Fruit fly (Drosophila melanogaster): ENCODE results near the gene CG15130.

The CG15130 gene

DNA sequence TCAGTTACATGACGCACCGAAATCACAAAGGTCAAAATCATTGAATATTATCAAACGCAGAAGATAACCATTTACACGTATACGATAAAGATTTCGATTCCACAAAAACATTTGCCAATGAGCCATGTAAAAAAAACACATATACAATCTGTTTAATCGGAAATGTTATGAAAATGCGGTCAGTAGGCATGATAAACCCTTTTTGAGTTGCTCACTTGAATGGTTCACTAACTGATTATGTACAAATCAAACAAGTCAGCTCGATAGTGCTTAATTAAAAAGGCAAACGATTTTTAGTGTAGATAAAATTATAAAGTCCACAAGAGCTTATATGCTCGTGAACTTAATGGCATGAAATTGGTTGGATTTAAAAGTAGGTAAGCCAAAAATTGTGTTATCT lies 27.4 kb downstream of the CG15130 start:
- TF ChIP-seq sug (tag; optimal IDR thresholded peaks at IDR 0.05) (peak; percentile 54), CG9727 (GFP tag; optimal IDR thresholded peaks at IDR 0.05) (no peak), ash1 (GFP tag; optimal IDR thresholded peaks at IDR 0.05) (no peak), Hr78 (GFP tag; optimal IDR thresholded peaks at IDR 0.05) (peak in 1 of 2 experiments; percentile 23), Hmr (GFP tag; optimal IDR thresholded peaks at IDR 0.05) (peak; percentile 8), CG34376 (GFP tag; optimal IDR thresholded peaks at IDR 0.05) (peak; percentile 77), grn (GFP tag; optimal IDR thresholded peaks at IDR 0.05) (peak; percentile 86), YL-1 (GFP tag; optimal IDR thresholded peaks at IDR 0.05) (no peak), GATAe (GFP tag; conservative IDR thresholded peaks at IDR 0.05) (0 out of 2 replicates have a peak, but pooled peaks have one; percentile 41), tx (GFP tag; optimal IDR thresholded peaks at IDR 0.05) (no peak), slou (GFP tag; optimal IDR thresholded peaks at IDR 0.05) (no peak), sd (tag; optimal IDR thresholded peaks at IDR 0.05) (peak; percentile 53), CG12236 (GFP tag; optimal IDR thresholded peaks at IDR 0.05) (no peak), Pdp1 (GFP tag; optimal IDR thresholded peaks at IDR 0.05) (peak in 1 of 2 experiments; percentile 5), bsh (GFP tag; optimal IDR thresholded peaks at IDR 0.05) (no peak), exex (tag; optimal IDR thresholded peaks at IDR 0.05) (peak; percentile 87), CG14667 (GFP tag; IDR thresholded peaks at IDR 0.05) (no peak), mirr (GFP tag; optimal IDR thresholded peaks at IDR 0.05) (peak; percentile 90), eve (GFP tag; optimal IDR thresholded peaks at IDR 0.05) (peak in 1 of 2 experiments; percentile 41)

- TF ChIP-seq CG2202 (tag; optimal IDR thresholded peaks at IDR 0.05) (no peak), Nf-YA (GFP tag; IDR thresholded peaks at IDR 0.05) (no peak), gem (tag; optimal IDR thresholded peaks at IDR 0.05) (peak; percentile 31), CG1647 (GFP tag; optimal IDR thresholded peaks at IDR 0.05) (no peak), Dip3 (GFP tag; optimal IDR thresholded peaks at IDR 0.05) (no peak), lilli (GFP tag; optimal IDR thresholded peaks at IDR 0.05) (no peak), exex (tag; optimal IDR thresholded peaks at IDR 0.05) (peak; percentile 43), Gsc (GFP tag; IDR thresholded peaks at IDR 0.05) (no peak), Taf1 (GFP tag; IDR thresholded peaks at IDR 0.05) (no peak), CG6791 (GFP tag; IDR thresholded peaks at IDR 0.05; ENCODE audit: partially characterized antibody) (no peak), CG4282 (GFP tag; optimal IDR thresholded peaks at IDR 0.05) (no peak), CG8924 (tag; optimal IDR thresholded peaks at IDR 0.05) (no peak), crc (GFP tag; optimal IDR thresholded peaks at IDR 0.05) (no peak), Antp (GFP tag; optimal IDR thresholded peaks at IDR 0.05) (no peak), vnd (GFP tag; IDR thresholded peaks at IDR 0.05; ENCODE audit: partially characterized antibody) (no peak), CG4730 (GFP tag; IDR thresholded peaks at IDR 0.05) (no peak), BtbVII (GFP tag; optimal IDR thresholded peaks at IDR 0.05) (peak; percentile 42), ranshi (GFP tag; IDR thresholded peaks at IDR 0.05) (no peak), D (optimal IDR thresholded peaks at IDR 0.05) (no peak), D (GFP tag; optimal IDR thresholded peaks at IDR 0.05) (no peak), Eip74EF (GFP tag; optimal IDR thresholded peaks at IDR 0.05) (no peak), CG7372 (GFP tag; IDR thresholded peaks at IDR 0.05) (no peak), unc-4 (GFP tag; IDR thresholded peaks at IDR 0.05; ENCODE audit: partially characterized antibody) (no peak), CG10543 (GFP tag; optimal IDR thresholded peaks at IDR 0.05) (peak; percentile 32), Hr78 (GFP tag; optimal IDR thresholded peaks at IDR 0.05) (no peak), gfzf (GFP tag; optimal IDR thresholded peaks at IDR 0.05) (no peak), unpg (GFP tag; optimal IDR thresholded peaks at IDR 0.05) (peak; percentile 32), Adf1 (GFP tag; IDR thresholded peaks at IDR 0.05) (no peak), CG11504 (tag; optimal IDR thresholded peaks at IDR 0.05) (peak; percentile 45), dm (GFP tag; optimal IDR thresholded peaks at IDR 0.05) (no peak), CG7987 (GFP tag; optimal IDR thresholded peaks at IDR 0.05) (peak; percentile 59), CG2120 (GFP tag; optimal IDR thresholded peaks at IDR 0.05) (peak; percentile 3), B-H2 (GFP tag; optimal IDR thresholded peaks at IDR 0.05) (peak; percentile 11)
Measured at dm6 chr2L:20390004-20390403, 34.5 kb downstream of the CG15130 start.

Data from whole organism, embryonic.